Worm (Caenorhabditis elegans) whole organism, L1 larva: ENCODE measurements around the gene frh-1.
"Not testable (repeated sequence)": the region's sequence is repeated elsewhere in the genome, so short reads cannot be mapped to it uniquely, and the experiment has no call there.

Experiments
- C04F5.9 ChIP-seq: sonication (generic microtip); optimal IDR thresholded peaks from 2 replicates; lab custom pipeline; 2016; ENCODE audit warnings: missing genetic modification characterization, missing compliant biosample characterization
- Y116A8C.19 ChIP-seq: sonication (generic microtip); optimal IDR thresholded peaks from 2 replicates; lab custom pipeline; 2016; ENCODE audit warnings: missing compliant biosample characterization, missing genetic modification characterization, borderline replicate concordance
- alr-1 ChIP-seq: fragments of 200-800 bp; sonication (Bioruptor generic); optimal IDR thresholded peaks from 2 replicates; lab custom pipeline; 2018; ENCODE audit warnings: borderline replicate concordance, mild to moderate bottlenecking, missing genetic modification characterization, missing compliant biosample characterization
- ama-1 ChIP-seq: fragments of 150-350 bp; optimal IDR thresholded peaks from 2 replicates; lab custom pipeline; 2014
- blmp-1 ChIP-seq: fragments of 150-350 bp; optimal IDR thresholded peaks from 2 replicates; lab custom pipeline; 2014; ENCODE audit warnings: missing biosample characterization, missing genetic modification characterization
- ceh-63 ChIP-seq: fragments of 200-800 bp; sonication (Bioruptor generic); optimal IDR thresholded peaks from 2 replicates; lab custom pipeline; 2018; ENCODE audit warnings: mild to moderate bottlenecking, missing genetic modification characterization, missing compliant biosample characterization
- ceh-82 ChIP-seq, 3 experiments: fragments of 150-350 bp in 1 of 3; sonication (generic microtip) in 2 of 3; optimal IDR thresholded peaks; 2 replicates each; lab custom pipeline; 2014 to 2017; ENCODE audit warnings: missing biosample characterization in 3 of 3, missing genetic modification characterization in 3 of 3
- ceh-88 ChIP-seq: fragments of 200-800 bp; sonication (Bioruptor generic); IDR thresholded peaks from 2 replicates; pipeline ENCODE4 v1.3.6; 2022; ENCODE audit warnings: missing genetic modification characterization, missing compliant biosample characterization
- ceh-90 ChIP-seq: sonication (generic microtip); optimal IDR thresholded peaks from 2 replicates; lab custom pipeline; 2016; ENCODE audit warnings: missing genetic modification characterization, missing compliant biosample characterization
- ces-1 ChIP-seq: fragments of 150-350 bp; optimal IDR thresholded peaks from 2 replicates; lab custom pipeline; 2014; ENCODE audit warnings: missing biosample characterization, missing genetic modification reagents, missing genetic modification characterization
- efl-1 ChIP-seq, 4 experiments: fragments of 150-350 bp; optimal IDR thresholded peaks in 3 of 4; peaks in 1 of 4; 1 replicate in 1 of 4; 2 replicates in 3 of 4; lab custom pipeline; 2014; ENCODE audit warnings: missing biosample characterization in 2 of 4, missing genetic modification characterization in 2 of 4, missing genetic modification reagents in 2 of 4
- efl-3 ChIP-seq: fragments of 200-800 bp; sonication (Bioruptor generic); optimal IDR thresholded peaks from 2 replicates; lab custom pipeline; 2018; ENCODE audit warnings: mild to moderate bottlenecking, missing genetic modification characterization, missing compliant biosample characterization
- elt-2 ChIP-seq: sonication (generic microtip); optimal IDR thresholded peaks from 2 replicates; lab custom pipeline; 2016; ENCODE audit warnings: missing genetic modification characterization, mild to moderate bottlenecking, inconsistent platforms, missing compliant biosample characterization, missing genetic modification reagents
- fkh-10 ChIP-seq: sonication (generic microtip); optimal IDR thresholded peaks from 2 replicates; lab custom pipeline; 2017; ENCODE audit warnings: missing biosample characterization, missing genetic modification reagents, missing genetic modification characterization
- fkh-4 ChIP-seq: sonication (generic microtip); optimal IDR thresholded peaks from 2 replicates; lab custom pipeline; 2016; ENCODE audit warnings: missing compliant biosample characterization, missing genetic modification characterization, borderline replicate concordance
- fkh-8 ChIP-seq: sonication (generic microtip); optimal IDR thresholded peaks from 2 replicates; lab custom pipeline; 2016; ENCODE audit warnings: mild to moderate bottlenecking, missing genetic modification characterization, missing compliant biosample characterization
- fos-1 ChIP-seq: fragments of 150-350 bp; optimal IDR thresholded peaks from 2 replicates; lab custom pipeline; 2014; ENCODE audit warnings: missing biosample characterization, missing genetic modification characterization
- hlh-17 ChIP-seq: fragments of 200-800 bp; sonication (Bioruptor generic); optimal IDR thresholded peaks from 2 replicates; lab custom pipeline; 2018; ENCODE audit warnings: missing genetic modification characterization, mild to moderate bottlenecking, missing compliant biosample characterization, moderate library complexity, borderline replicate concordance
- hpl-2 ChIP-seq: fragments of 150-350 bp; optimal IDR thresholded peaks from 2 replicates; lab custom pipeline; 2014; ENCODE audit warnings: missing biosample characterization, missing genetic modification reagents, missing genetic modification characterization
- irx-1 ChIP-seq: sonication (generic microtip); optimal IDR thresholded peaks from 2 replicates; lab custom pipeline; 2016; ENCODE audit warnings: missing genetic modification characterization, missing compliant biosample characterization
- isw-1 ChIP-seq: fragments of 200-800 bp; sonication (Bioruptor generic); IDR thresholded peaks from 2 replicates; pipeline ENCODE4 v1.3.6; 2022; ENCODE audit warnings: missing genetic modification characterization, missing compliant biosample characterization
- lin-14 ChIP-seq: fragments of 200-800 bp; sonication (Bioruptor generic); optimal IDR thresholded peaks from 2 replicates; lab custom pipeline; 2018; ENCODE audit warnings: mild to moderate bottlenecking, missing genetic modification characterization, moderate library complexity, missing compliant biosample characterization
- lin-15B ChIP-seq: fragments of 150-350 bp; sonication (generic microtip); optimal IDR thresholded peaks from 3 replicates; lab custom pipeline; 2014; ENCODE audit warnings: missing biosample characterization, missing genetic modification characterization
- lir-3 ChIP-seq: sonication (generic microtip); optimal IDR thresholded peaks from 2 replicates; lab custom pipeline; 2016; ENCODE audit warnings: mild to moderate bottlenecking, missing genetic modification characterization, moderate library complexity, missing compliant biosample characterization; ENCODE audit not compliant: poor library complexity
- mab-9 ChIP-seq: fragments of 200-800 bp; sonication (Bioruptor generic); IDR thresholded peaks from 2 replicates; pipeline ENCODE4 v1.3.6; 2022; ENCODE audit warnings: missing genetic modification reagents, missing genetic modification characterization, missing compliant biosample characterization
- mdl-1 ChIP-seq, 2 experiments: fragments of 150-350 bp; optimal IDR thresholded peaks; 2 replicates each; lab custom pipeline; 2014 to 2017; ENCODE audit warnings: missing biosample characterization in 2 of 2, missing genetic modification characterization in 2 of 2, inconsistent platforms in 1 of 2
- mef-2 ChIP-seq: fragments of 150-350 bp; optimal IDR thresholded peaks from 2 replicates; lab custom pipeline; 2014; ENCODE audit warnings: missing biosample characterization, missing genetic modification characterization
- mep-1 ChIP-seq: fragments of 150-350 bp; optimal IDR thresholded peaks from 2 replicates; lab custom pipeline; 2014; ENCODE audit warnings: missing biosample characterization, missing genetic modification characterization
- nhr-11 ChIP-seq: fragments of 150-350 bp; optimal IDR thresholded peaks from 2 replicates; lab custom pipeline; 2014; ENCODE audit warnings: missing biosample characterization, missing genetic modification characterization
- nhr-47 ChIP-seq: sonication (generic microtip); optimal IDR thresholded peaks from 2 replicates; lab custom pipeline; 2016; ENCODE audit warnings: mild to moderate bottlenecking, missing genetic modification characterization, moderate library complexity, missing compliant biosample characterization
- nhr-76 ChIP-seq: sonication (generic microtip); optimal IDR thresholded peaks from 2 replicates; lab custom pipeline; 2017; ENCODE audit warnings: missing biosample characterization, missing genetic modification characterization
- nhr-85 ChIP-seq: sonication (generic microtip); peaks from one replicate; lab custom pipeline; 2016; ENCODE audit warnings: missing genetic modification characterization, inconsistent platforms, missing compliant biosample characterization
- nhr-90 ChIP-seq: sonication (generic microtip); optimal IDR thresholded peaks from 2 replicates; lab custom pipeline; 2016; ENCODE audit warnings: mild to moderate bottlenecking, missing genetic modification characterization, missing compliant biosample characterization; ENCODE audit not compliant: poor library complexity
- pag-3 ChIP-seq: sonication (generic microtip); optimal IDR thresholded peaks from 2 replicates; lab custom pipeline; 2017; ENCODE audit warnings: missing genetic modification characterization, mild to moderate bottlenecking, missing compliant biosample characterization, antibody characterized with exemption, borderline replicate concordance; ENCODE audit not compliant: insufficient read depth
- rnt-1 ChIP-seq: sonication (generic microtip); optimal IDR thresholded peaks from 2 replicates; lab custom pipeline; 2016; ENCODE audit warnings: mild to moderate bottlenecking, missing genetic modification characterization, moderate library complexity, missing compliant biosample characterization
- skn-1 ChIP-seq: fragments of 150-350 bp; optimal IDR thresholded peaks from 2 replicates; lab custom pipeline; 2014; ENCODE audit warnings: missing biosample characterization, missing genetic modification characterization
- snpc-4 ChIP-seq: fragments of 150-350 bp; optimal IDR thresholded peaks from 2 replicates; lab custom pipeline; 2014; ENCODE audit warnings: missing biosample characterization, missing genetic modification characterization
- sup-37 ChIP-seq: fragments of 200-800 bp; sonication (Bioruptor generic); optimal IDR thresholded peaks from 2 replicates; lab custom pipeline; 2018; ENCODE audit warnings: mild to moderate bottlenecking, missing genetic modification characterization, missing compliant biosample characterization
- tbx-2 ChIP-seq: sonication (generic microtip); optimal IDR thresholded peaks from 2 replicates; lab custom pipeline; 2016; ENCODE audit warnings: missing genetic modification characterization, missing compliant biosample characterization
- tlp-1 ChIP-seq: fragments of 150-350 bp; optimal IDR thresholded peaks from 2 replicates; lab custom pipeline; 2014; ENCODE audit warnings: missing biosample characterization, missing genetic modification characterization
- unc-130 ChIP-seq: fragments of 150-350 bp; optimal IDR thresholded peaks from 2 replicates; lab custom pipeline; 2017; ENCODE audit warnings: missing biosample characterization, missing genetic modification characterization, inconsistent platforms
- unc-62 ChIP-seq: fragments of 150-350 bp; optimal IDR thresholded peaks from 2 replicates; lab custom pipeline; 2014; ENCODE audit warnings: missing biosample characterization, missing genetic modification reagents, missing genetic modification characterization
- unc-86 ChIP-seq: sonication (generic microtip); optimal IDR thresholded peaks from 2 replicates; lab custom pipeline; 2016; ENCODE audit warnings: missing genetic modification characterization, missing compliant biosample characterization
- unc-98 ChIP-seq: fragments of 200-800 bp; sonication (Bioruptor generic); IDR thresholded peaks from 2 replicates; pipeline ENCODE4 v1.3.6; 2022; ENCODE audit warnings: missing genetic modification characterization, missing compliant biosample characterization
- vab-15 ChIP-seq: sonication (generic microtip); optimal IDR thresholded peaks from 2 replicates; lab custom pipeline; 2017; ENCODE audit warnings: missing genotype, mild to moderate bottlenecking, missing genetic modification characterization, missing compliant biosample characterization
- xbp-1 ChIP-seq: sonication (generic microtip); optimal IDR thresholded peaks from 2 replicates; lab custom pipeline; 2016; ENCODE audit warnings: missing genetic modification characterization, missing compliant biosample characterization
- zip-4 ChIP-seq: fragments of 200-800 bp; sonication (Bioruptor generic); optimal IDR thresholded peaks from 2 replicates; lab custom pipeline; 2018; ENCODE audit warnings: mild to moderate bottlenecking, missing genetic modification characterization, moderate library complexity, missing compliant biosample characterization
- ztf-11 ChIP-seq, 2 experiments: sonication (generic microtip); optimal IDR thresholded peaks; 2 replicates each; lab custom pipeline; 2016 to 2017; ENCODE audit warnings: missing genetic modification characterization in 2 of 2, missing biosample characterization in 1 of 2, missing compliant biosample characterization in 1 of 2

Gene frh-1

ce11 chrII:5876053-5876452, 41.2 kb upstream of the frh-1 start, which contains the start of gene F55C12.6:
Gene F55C12.6 (minus strand): TSS chrII:5876153.
- TF ChIP-seq ama-1 (no peak), nhr-90 (tag; lab: Kevin White, UChicago) (no peak), unc-62 (no peak), skn-1 (no peak), hlh-17 (no peak), sup-37 (no peak), snpc-4 (tag; lab: Kevin White, UChicago) (no peak), hpl-2 (no peak), nhr-47 (tag; lab: Kevin White, UChicago) (no peak), pag-3 (no peak), vab-15 (tag; lab: Kevin White, UChicago) (no peak), isw-1 (GFP tag; lab: Robert Waterston, UW) (no peak), tlp-1 (no peak), rnt-1 (tag; lab: Kevin White, UChicago) (no peak), ceh-82 (tag; optimal IDR thresholded peaks at IDR 0.05; lab: Kevin White, UChicago) (no peak), mep-1 (no peak), lir-3 (tag; lab: Kevin White, UChicago) (no peak), nhr-11 (tag; lab: Kevin White, UChicago) (no peak), ceh-88 (GFP tag; lab: Robert Waterston, UW) (no peak), lin-14 (GFP tag; lab: Kevin White, UChicago) (no peak)

- not testable (repeated sequence) for TF ChIP-seq mab-9 (GFP tag; lab: Robert Waterston, UW); nhr-90 (tag; lab: Kevin White, UChicago); elt-2 (tag; lab: Kevin White, UChicago)
These were observed 40.7 kb upstream of the frh-1 start, which contains the start of gene F55C12.2 for ce11 chrII:5876511-5876910. Gene F55C12.2 (plus strand): TSS chrII:5876811.

ce11 chrII:5880677-5881076, 36.5 kb upstream of the frh-1 start:
- peak in 1 of 2 experiments; percentile 2 for TF ChIP-seq efl-1 (optimal IDR thresholded peaks at IDR 0.05; lab: Kevin White, UChicago)
- peak in 1 of 2 experiments; percentile 33 for TF ChIP-seq efl-1 (GFP tag; optimal IDR thresholded peaks at IDR 0.05 in 1 of 2; lab: Kevin White, UChicago)
- no peak for TF ChIP-seq zip-4
- TF ChIP-seq ceh-90 (tag; lab: Kevin White, UChicago): no peak
- no peak for TF ChIP-seq pag-3
- peak; percentile 63 for TF ChIP-seq blmp-1 (tag; lab: Kevin White, UChicago)
- TF ChIP-seq lin-14 (GFP tag; lab: Kevin White, UChicago): peak; percentile 63
- TF ChIP-seq irx-1: no peak
- TF ChIP-seq lir-3 (tag; lab: Kevin White, UChicago): no peak
- TF ChIP-seq nhr-90 (tag; lab: Kevin White, UChicago): no peak
- TF ChIP-seq mef-2 (tag; lab: Kevin White, UChicago): no peak
- no peak for TF ChIP-seq C04F5.9
- no peak for TF ChIP-seq alr-1
- TF ChIP-seq ceh-63 (GFP tag; lab: Kevin White, UChicago): no peak
- no peak for TF ChIP-seq ztf-11 (tag; optimal IDR thresholded peaks at IDR 0.05; lab: Kevin White, UChicago)
- TF ChIP-seq tlp-1: no peak
- TF ChIP-seq unc-86 (tag; lab: Kevin White, UChicago): no peak
- TF ChIP-seq fkh-8 (tag; lab: Kevin White, UChicago): no peak
- TF ChIP-seq lin-15B: no peak
- no peak for TF ChIP-seq snpc-4 (tag; lab: Kevin White, UChicago)
- no peak for TF ChIP-seq tbx-2 (tag; lab: Kevin White, UChicago)
- TF ChIP-seq xbp-1: no peak
- TF ChIP-seq nhr-76 (tag; lab: Kevin White, UChicago): no peak
- no peak for TF ChIP-seq unc-130 (tag; lab: Kevin White, UChicago)
- TF ChIP-seq fkh-10 (GFP tag; lab: Kevin White, UChicago): no peak
- no peak for TF ChIP-seq fkh-4
- TF ChIP-seq efl-3 (GFP tag; lab: Kevin White, UChicago): no peak
- no peak for TF ChIP-seq fos-1
- no peak for TF ChIP-seq ces-1 (GFP tag; lab: Kevin White, UChicago)
- TF ChIP-seq Y116A8C.19 (tag; lab: Kevin White, UChicago): no peak
- TF ChIP-seq nhr-85 (tag; lab: Kevin White, UChicago): peak; percentile 86
- no peak for TF ChIP-seq mdl-1 (tag; optimal IDR thresholded peaks at IDR 0.05; lab: Kevin White, UChicago)
- no peak for TF ChIP-seq mab-9 (GFP tag; lab: Robert Waterston, UW)
- TF ChIP-seq unc-98: no peak
